Fruit fly (Drosophila melanogaster) whole organism, wandering third instar larva: Measurements from ENCODE around the gene Ube4B.

Experiments
- CG32264 ChIP-seq: fragments of 200-800 bp; sonication (Bioruptor generic); optimal IDR thresholded peaks from 2 replicates; lab custom pipeline; 2016; ENCODE audit warnings: missing biosample characterization, missing genetic modification characterization
- Myc ChIP-seq: fragments of >200 bp; optimal IDR thresholded peaks from 2 replicates; lab custom pipeline; 2017
- Vsx2 ChIP-seq: fragments of 200-300, 225-300 bp; sonication (Bioruptor generic); optimal IDR thresholded peaks from 2 replicates; lab custom pipeline; 2018; ENCODE audit warnings: missing biosample characterization, missing genetic modification characterization; ENCODE audit not compliant: partially characterized antibody
- ey ChIP-seq: fragments of 200-800 bp; sonication (Bioruptor generic); optimal IDR thresholded peaks from 2 replicates; lab custom pipeline; 2016; ENCODE audit warnings: missing biosample characterization, missing genetic modification characterization
- h ChIP-seq: fragments of 200-800 bp; sonication (Bioruptor generic); optimal IDR thresholded peaks from 3 replicates; lab custom pipeline; 2016; ENCODE audit warnings: missing biosample characterization, mild to moderate bottlenecking, missing genetic modification characterization
- lola ChIP-seq: fragments of >200 bp; optimal IDR thresholded peaks from 2 replicates; lab custom pipeline; 2017; ENCODE audit warnings: missing biosample characterization, missing genetic modification characterization
- pan ChIP-seq: fragments of >200 bp; optimal IDR thresholded peaks from 2 replicates; lab custom pipeline; 2017
- psq ChIP-seq: fragments of 200-800 bp; sonication (Bioruptor generic); optimal IDR thresholded peaks from 3 replicates; lab custom pipeline; 2017; ENCODE audit warnings: missing biosample characterization, mild to moderate bottlenecking, missing genetic modification characterization, moderate library complexity
- usp ChIP-seq: fragments of >200 bp; optimal IDR thresholded peaks from 2 replicates; lab custom pipeline; 2017; ENCODE audit warnings: missing biosample characterization, missing genetic modification characterization

dm6 chr2L:13035687-13036185 lies 16.5 kb upstream of the Ube4B start:
- TF ChIP-seq psq (GFP tag; lab: Kevin White, UChicago) (no peak), lola (no peak), pan (lab: Kevin White, UChicago) (no peak), h (GFP tag; lab: Kevin White, UChicago) (no peak), Myc (lab: Kevin White, UChicago) (no peak), ey (GFP tag; lab: Kevin White, UChicago) (no peak), Vsx2 (GFP tag; lab: Kevin White, UChicago) (no peak), CG32264 (no peak), usp (GFP tag; lab: Kevin White, UChicago) (no peak)
